Worm (Caenorhabditis elegans) whole organism, early embryonic: ENCODE measurements around the gene F14F9.4.

ENCODE experiments used
- B0310.2 ChIP-seq: sonication (generic microtip); optimal IDR thresholded peaks from 2 replicates; lab custom pipeline; 2016; ENCODE audit warnings: mild to moderate bottlenecking, missing genetic modification characterization, missing compliant biosample characterization
- F13C5.2 ChIP-seq: sonication (generic microtip); optimal IDR thresholded peaks from 2 replicates; lab custom pipeline; 2017; ENCODE audit warnings: mild to moderate bottlenecking, missing genetic modification characterization, inconsistent platforms, missing compliant biosample characterization
- aly-1 ChIP-seq: sonication (generic microtip); optimal IDR thresholded peaks from 2 replicates; lab custom pipeline; 2016; ENCODE audit warnings: missing genetic modification characterization, missing compliant biosample characterization
- ama-1 ChIP-seq: fragments of 150-350 bp; optimal IDR thresholded peaks from 2 replicates; lab custom pipeline; 2014
- ceh-13 ChIP-seq: fragments of 200-800 bp; sonication (Bioruptor generic); optimal IDR thresholded peaks from 2 replicates; lab custom pipeline; 2018; ENCODE audit warnings: mild to moderate bottlenecking, missing genetic modification characterization, missing compliant biosample characterization
- ets-7 ChIP-seq: sonication (generic microtip); optimal IDR thresholded peaks from 2 replicates; lab custom pipeline; 2016; ENCODE audit warnings: missing genotype, missing genetic modification characterization, missing compliant biosample characterization
- flt-1 ChIP-seq: fragments of 200-800 bp; sonication (Bioruptor generic); IDR thresholded peaks from 2 replicates; pipeline ENCODE4 v1.3.6; 2022; ENCODE audit warnings: missing genetic modification characterization, missing compliant biosample characterization
- hmbx-1 ChIP-seq: sonication (generic microtip); optimal IDR thresholded peaks from 2 replicates; lab custom pipeline; 2016; ENCODE audit warnings: mild to moderate bottlenecking, missing genetic modification characterization, missing compliant biosample characterization
- pes-1 ChIP-seq: fragments of 200-800 bp; sonication (Bioruptor generic); IDR thresholded peaks from 2 replicates; pipeline ENCODE4 v1.3.6; 2022; ENCODE audit warnings: missing genetic modification reagents, missing genetic modification characterization, missing compliant biosample characterization
- scrt-1 ChIP-seq: fragments of 200-800 bp; sonication (Bioruptor generic); IDR thresholded peaks from 2 replicates; pipeline ENCODE4 v1.3.6; 2022; ENCODE audit warnings: missing genetic modification characterization, missing compliant biosample characterization
- sea-1 ChIP-seq: fragments of 200-800 bp; sonication (Bioruptor generic); conservative IDR thresholded peaks from 2 replicates; pipeline ENCODE4 v1.3.6; 2022; ENCODE audit warnings: missing genetic modification characterization, missing compliant biosample characterization
- tbx-11 ChIP-seq: fragments of 200-800 bp; sonication (Bioruptor generic); IDR thresholded peaks from 2 replicates; pipeline ENCODE4 v1.3.6; 2022; ENCODE audit warnings: missing genetic modification characterization, missing compliant biosample characterization
- tbx-37 ChIP-seq: fragments of 200-800 bp; sonication (Bioruptor generic); conservative IDR thresholded peaks from 2 replicates; pipeline ENCODE4 v1.3.6; 2022; ENCODE audit warnings: missing genetic modification reagents, missing genetic modification characterization, missing compliant biosample characterization

DNA sequence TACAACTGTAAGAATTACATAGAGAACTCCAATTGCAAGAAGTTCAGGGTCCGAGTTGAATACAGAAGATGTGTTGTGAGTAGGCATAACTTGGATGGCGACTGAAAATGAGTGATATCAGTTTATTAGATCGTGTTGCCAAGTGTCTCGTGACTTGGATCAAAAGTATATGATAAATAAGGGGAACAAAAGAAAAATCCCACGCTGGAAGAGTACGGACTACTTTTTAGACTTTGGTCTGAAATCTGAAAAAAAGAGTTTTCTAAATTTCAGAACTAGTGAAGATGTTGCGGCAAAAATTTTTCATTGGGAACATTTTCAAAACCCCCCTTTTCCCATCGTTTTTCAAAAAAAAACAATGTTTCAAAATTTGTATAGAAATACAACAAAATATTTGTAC is 37.0 kb downstream of the F14F9.4 start, which contains the start of gene srt-64:
- TF ChIP-seq pes-1 (GFP tag; lab: Robert Waterston, UW), result no peak
- no peak for TF ChIP-seq ama-1 (lab: Kevin White, UChicago)
- no peak for TF ChIP-seq hmbx-1
- TF ChIP-seq F13C5.2 (tag; lab: Kevin White, UChicago), result no peak
- TF ChIP-seq aly-1 (tag; lab: Kevin White, UChicago), result no peak
- TF ChIP-seq ets-7, result no peak
- no peak for TF ChIP-seq ceh-13 (GFP tag; lab: Kevin White, UChicago)
- TF ChIP-seq flt-1 (GFP tag; lab: Robert Waterston, UW), result no peak
- no peak for TF ChIP-seq tbx-11
- no peak for TF ChIP-seq scrt-1 (GFP tag; lab: Robert Waterston, UW)
- no peak for TF ChIP-seq tbx-37 (GFP tag; lab: Robert Waterston, UW)
- TF ChIP-seq B0310.2 (tag; lab: Kevin White, UChicago), result no peak
- TF ChIP-seq sea-1 (GFP tag; lab: Robert Waterston, UW), result no peak
